Fruit fly (Drosophila melanogaster) whole organism, embryonic: ENCODE data around the gene CG6048.

Experiments used
- BEAF-32 ChIP-seq: fragments of 200-800 bp; sonication (Bioruptor generic); optimal IDR thresholded peaks from 3 replicates; lab custom pipeline; 2017; ENCODE audit warnings: missing biosample characterization, missing genetic modification characterization, mild to moderate bottlenecking, moderate library complexity, missing genetic modification reagents
- Bgb ChIP-seq: fragments of 200-800 bp; sonication (Bioruptor generic); IDR thresholded peaks from 2 replicates; pipeline ENCODE4 v1.3.6; 2022; ENCODE audit warnings: missing biosample characterization, missing genetic modification characterization; ENCODE audit not compliant: partially characterized antibody
- CG12299 ChIP-seq: fragments of 200-800 bp; sonication (Bioruptor generic); optimal IDR thresholded peaks from 2 replicates; lab custom pipeline; 2018; ENCODE audit warnings: missing biosample characterization, mild to moderate bottlenecking, missing genetic modification characterization
- CG15601 ChIP-seq: fragments of 200-800 bp; sonication (Bioruptor generic); optimal IDR thresholded peaks from 3 replicates; lab custom pipeline; 2019; ENCODE audit warnings: missing biosample characterization, mild to moderate bottlenecking, missing genetic modification characterization, moderate library complexity
- CG32532 ChIP-seq: fragments of 200-800 bp; sonication (Bioruptor generic); IDR thresholded peaks from 2 replicates; pipeline ENCODE4 v1.3.6; 2022; ENCODE audit warnings: missing biosample characterization, missing genetic modification characterization
- CG32767 ChIP-seq: fragments of 200-800 bp; sonication (Bioruptor generic); IDR thresholded peaks from 2 replicates; pipeline ENCODE4 v1.3.6; 2022; ENCODE audit warnings: missing biosample characterization, missing genetic modification characterization
- CG6175 ChIP-seq: fragments of 200-800 bp; sonication (Bioruptor generic); IDR thresholded peaks from 3 replicates; pipeline ENCODE4 v1.3.6; 2022; ENCODE audit warnings: missing biosample characterization, missing genetic modification characterization
- CG6791 ChIP-seq: fragments of 200-800 bp; sonication (Bioruptor generic); IDR thresholded peaks from 3 replicates; pipeline ENCODE4 v1.3.6; 2022; ENCODE audit warnings: missing biosample characterization, missing genetic modification characterization; ENCODE audit not compliant: partially characterized antibody
- CG6813 ChIP-seq: fragments of 200-800 bp; sonication (Bioruptor generic); optimal IDR thresholded peaks from 2 replicates; lab custom pipeline; 2017; ENCODE audit warnings: missing biosample characterization, missing genetic modification characterization, mild to moderate bottlenecking, moderate library complexity, missing genetic modification reagents
- CG7556 ChIP-seq: fragments of 200-800 bp; sonication (Bioruptor generic); optimal IDR thresholded peaks from 2 replicates; lab custom pipeline; 2017; ENCODE audit warnings: missing biosample characterization, mild to moderate bottlenecking, missing genetic modification characterization
- CG8281 ChIP-seq: fragments of 200-800 bp; sonication (Bioruptor generic); optimal IDR thresholded peaks from 2 replicates; lab custom pipeline; 2018; ENCODE audit warnings: missing biosample characterization, mild to moderate bottlenecking, missing genetic modification characterization, moderate library complexity
- CG9215 ChIP-seq: fragments of 200-800 bp; sonication (Bioruptor generic); IDR thresholded peaks from 2 replicates; pipeline ENCODE4 v1.3.6; 2022; ENCODE audit warnings: missing biosample characterization, missing genetic modification characterization
- Camta ChIP-seq: fragments of 200-800 bp; sonication (Bioruptor generic); optimal IDR thresholded peaks from 2 replicates; lab custom pipeline; 2016; ENCODE audit warnings: missing biosample characterization, missing genetic modification characterization
- Deaf1 ChIP-seq: fragments of 200-800 bp; optimal IDR thresholded peaks from 3 replicates; lab custom pipeline; 2019; ENCODE audit warnings: missing biosample characterization, mild to moderate bottlenecking, missing genetic modification characterization, moderate library complexity
- Dfd ChIP-seq, 2 experiments: fragments of >200 bp; optimal IDR thresholded peaks; 2 replicates each; lab custom pipeline; 2017; ENCODE audit warnings: missing biosample characterization in 2 of 2, missing genetic modification characterization in 2 of 2
- Elba2 ChIP-seq: fragments of 200-800 bp; sonication (Bioruptor generic); optimal IDR thresholded peaks from 3 replicates; lab custom pipeline; 2016; ENCODE audit warnings: missing biosample characterization, missing genetic modification characterization
- HLH4C ChIP-seq: fragments of 200-800 bp; sonication (Bioruptor generic); IDR thresholded peaks from 3 replicates; pipeline ENCODE4 v1.3.6; 2022; ENCODE audit warnings: missing biosample characterization, missing genetic modification characterization; ENCODE audit not compliant: partially characterized antibody
- Lhr ChIP-seq: fragments of 200-800 bp; sonication (Bioruptor generic); optimal IDR thresholded peaks from 3 replicates; lab custom pipeline; 2017; ENCODE audit warnings: mild to moderate bottlenecking, missing biosample characterization, missing genetic modification reagents, missing genetic modification characterization
- Mrtf ChIP-seq: fragments of 200-800 bp; sonication (Bioruptor generic); IDR thresholded peaks from 3 replicates; pipeline ENCODE4 v1.3.6; 2022; ENCODE audit warnings: missing biosample characterization, missing genetic modification characterization
- Opbp ChIP-seq: fragments of 200-800 bp; sonication (Bioruptor generic); IDR thresholded peaks from 3 replicates; pipeline ENCODE4 v1.3.6; 2022; ENCODE audit warnings: missing biosample characterization, missing genetic modification characterization; ENCODE audit not compliant: partially characterized antibody
- Pdp1 ChIP-seq, 2 experiments: fragments of 200-800 bp; sonication (Bioruptor generic); optimal IDR thresholded peaks; 3 replicates each; lab custom pipeline; 2016; ENCODE audit warnings: missing biosample characterization in 2 of 2, missing genetic modification characterization in 2 of 2, mild to moderate bottlenecking in 1 of 2, moderate library complexity in 1 of 2
- Ptx1 ChIP-seq: fragments of 200-800 bp; sonication (Bioruptor generic); IDR thresholded peaks from 2 replicates; pipeline ENCODE4 v1.3.6; 2022; ENCODE audit warnings: missing biosample characterization, missing genetic modification characterization
- Rx ChIP-seq: fragments of 200-800 bp; sonication (Bioruptor generic); IDR thresholded peaks from 2 replicates; pipeline ENCODE4 v1.3.6; 2022; ENCODE audit warnings: missing biosample characterization, missing genetic modification characterization
- Sry-δ ChIP-seq: fragments of 200-800 bp; sonication (Bioruptor generic); optimal IDR thresholded peaks from 2 replicates; lab custom pipeline; 2016; ENCODE audit warnings: missing biosample characterization, missing genetic modification characterization
- Ssrp ChIP-seq: fragments of 200-800 bp; sonication (Bioruptor generic); optimal IDR thresholded peaks from 2 replicates; lab custom pipeline; 2018; ENCODE audit warnings: missing biosample characterization, mild to moderate bottlenecking, missing genetic modification characterization, moderate library complexity
- Vsx1 ChIP-seq: fragments of 200-800 bp; sonication (Bioruptor generic); optimal IDR thresholded peaks from 2 replicates; lab custom pipeline; 2017; ENCODE audit warnings: missing biosample characterization, mild to moderate bottlenecking, missing genetic modification characterization, missing genetic modification reagents
- Xrp1 ChIP-seq: fragments of 200-800 bp; sonication (Bioruptor generic); IDR thresholded peaks from 2 replicates; pipeline ENCODE4 v1.3.6; 2022; ENCODE audit warnings: missing biosample characterization, missing genetic modification characterization
- amos ChIP-seq: fragments of 200-800 bp; sonication (Bioruptor generic); IDR thresholded peaks from 2 replicates; pipeline ENCODE4 v1.3.6; 2022; ENCODE audit warnings: missing biosample characterization, missing genetic modification characterization; ENCODE audit not compliant: partially characterized antibody
- ara ChIP-seq: fragments of 200-800 bp; sonication (Bioruptor generic); IDR thresholded peaks from 2 replicates; pipeline ENCODE4 v1.3.6; 2022; ENCODE audit warnings: missing biosample characterization, missing genetic modification characterization
- caup ChIP-seq: fragments of 200-800 bp; sonication (Bioruptor generic); optimal IDR thresholded peaks from 3 replicates; lab custom pipeline; 2017; ENCODE audit warnings: missing biosample characterization, mild to moderate bottlenecking, missing genetic modification characterization, moderate library complexity; ENCODE audit not compliant: severe bottlenecking
- chm ChIP-seq: fragments of 200-800 bp; sonication (Bioruptor generic); IDR thresholded peaks from 2 replicates; pipeline ENCODE4 v1.3.6; 2022; ENCODE audit warnings: missing biosample characterization, missing genetic modification characterization
- crc ChIP-seq: fragments of 200-800 bp; sonication (Bioruptor generic); optimal IDR thresholded peaks from 2 replicates; lab custom pipeline; 2016; ENCODE audit warnings: missing biosample characterization, missing genetic modification characterization
- da ChIP-seq: fragments of 200-800 bp; sonication (Bioruptor generic); optimal IDR thresholded peaks from 2 replicates; lab custom pipeline; 2016; ENCODE audit warnings: missing biosample characterization, missing genetic modification characterization
- dan ChIP-seq: fragments of 200-800 bp; sonication (Bioruptor generic); IDR thresholded peaks from 2 replicates; pipeline ENCODE4 v1.3.6; 2022; ENCODE audit warnings: missing biosample characterization, missing genetic modification characterization
- dmrt11E ChIP-seq: fragments of 200-800 bp; sonication (Bioruptor generic); optimal IDR thresholded peaks from 3 replicates; lab custom pipeline; 2018; ENCODE audit warnings: missing biosample characterization, mild to moderate bottlenecking, missing genetic modification characterization, moderate library complexity
- fd64A ChIP-seq: fragments of 200-800 bp; sonication (Bioruptor generic); optimal IDR thresholded peaks from 3 replicates; lab custom pipeline; 2018; ENCODE audit warnings: missing biosample characterization, mild to moderate bottlenecking, missing genetic modification characterization
- fu2 ChIP-seq: fragments of 200-800 bp; sonication (Bioruptor generic); optimal IDR thresholded peaks from 2 replicates; lab custom pipeline; 2016; ENCODE audit warnings: missing biosample characterization, missing genetic modification characterization
- gcm2 ChIP-seq: fragments of 200-800 bp; sonication (Bioruptor generic); optimal IDR thresholded peaks from 2 replicates; lab custom pipeline; 2016; ENCODE audit warnings: missing biosample characterization, missing genetic modification characterization
- insv ChIP-seq, 2 experiments: fragments of 200-800 bp; sonication (Bioruptor generic); optimal IDR thresholded peaks; 3 replicates each; lab custom pipeline; 2016 to 2018; ENCODE audit warnings: missing biosample characterization in 2 of 2, missing genetic modification characterization in 2 of 2
- inv ChIP-seq: fragments of 200-800 bp; sonication (Bioruptor generic); IDR thresholded peaks from 2 replicates; pipeline ENCODE4 v1.3.6; 2022; ENCODE audit warnings: missing biosample characterization, missing genetic modification characterization; ENCODE audit not compliant: partially characterized antibody
- lola ChIP-seq, 3 experiments: fragments of >200 bp in 2 of 3; fragments of 200-800 bp in 1 of 3; sonication (Bioruptor generic) in 1 of 3; optimal IDR thresholded peaks; 2 replicates each; lab custom pipeline; 2017 to 2019; ENCODE audit warnings: missing biosample characterization in 3 of 3, missing genetic modification characterization in 3 of 3, mild to moderate bottlenecking in 1 of 3, moderate library complexity in 1 of 3
- mirr ChIP-seq: fragments of 200-800 bp; sonication (Bioruptor generic); optimal IDR thresholded peaks from 3 replicates; lab custom pipeline; 2018; ENCODE audit warnings: missing biosample characterization, mild to moderate bottlenecking, missing genetic modification characterization
- pfk ChIP-seq: fragments of 200-800 bp; sonication (Bioruptor generic); optimal IDR thresholded peaks from 2 replicates; lab custom pipeline; 2018; ENCODE audit warnings: missing biosample characterization, mild to moderate bottlenecking, missing genetic modification characterization, moderate library complexity
- pzg ChIP-seq: fragments of 200-800 bp; sonication (Bioruptor generic); optimal IDR thresholded peaks from 3 replicates; lab custom pipeline; 2018; ENCODE audit warnings: missing biosample characterization, mild to moderate bottlenecking, missing genetic modification characterization, moderate library complexity
- sens ChIP-seq: fragments of 200-800 bp; sonication (Bioruptor generic); peaks from one replicate; lab custom pipeline; 2016; ENCODE audit warnings: missing biosample characterization, missing genetic modification characterization
- trem ChIP-seq: fragments of 200-800 bp; optimal IDR thresholded peaks from 3 replicates; lab custom pipeline; 2019; ENCODE audit warnings: missing biosample characterization, mild to moderate bottlenecking, missing genetic modification characterization, moderate library complexity
- vvl ChIP-seq: fragments of 200-800 bp; sonication (Bioruptor generic); IDR thresholded peaks from 2 replicates; pipeline ENCODE4 v1.3.6; 2022; ENCODE audit warnings: missing biosample characterization, missing genetic modification characterization

CG6048 gene

dm6 chrX:5965517-5966397 is 13.4 kb downstream of the CG6048 start, which contains the start of gene Grip (continued):
- TF ChIP-seq BEAF-32 (peak; percentile 68), dmrt11E (peak; percentile 52), sens (GFP tag; lab: Kevin White, UChicago) (peak; percentile 43), Pdp1 (GFP tag; optimal IDR thresholded peaks at IDR 0.05; lab: Kevin White, UChicago) (peak in 1 of 2 experiments; percentile 84), amos (peak; percentile 55), inv (0 out of 2 replicates have a peak, but pooled peaks have one; percentile 41), CG6791 (GFP tag; lab: Robert Waterston, UW) (peak; percentile 42), Sry-δ (GFP tag; lab: Kevin White, UChicago) (peak; percentile 65), CG15601 (peak; percentile 4), Opbp (peak; percentile 31; the same call in 2 of the 3 replicates), Bgb (GFP tag; lab: Robert Waterston, UW) (0 out of 2 replicates have a peak, but pooled peaks have one; percentile 23), lola (GFP tag; optimal IDR thresholded peaks at IDR 0.05; lab: Kevin White, UChicago) (peak in 1 of 3 experiments; percentile 72), Xrp1 (GFP tag; lab: Robert Waterston, UW) (peak; percentile 30; the same call in 1 of the 2 replicates), CG12299 (tag; lab: Kevin White, UChicago) (peak; percentile 7), Ptx1 (GFP tag; lab: Robert Waterston, UW) (peak; percentile 33; the same call in 1 of the 2 replicates), Lhr (no peak), Deaf1 (tag; lab: Kevin White, UChicago) (no peak), pzg (GFP tag; lab: Kevin White, UChicago) (no peak), Dfd (GFP tag; optimal IDR thresholded peaks at IDR 0.05; lab: Kevin White, UChicago) (no peak), Camta (GFP tag; lab: Kevin White, UChicago) (no peak), Mrtf (GFP tag; lab: Robert Waterston, UW) (no peak), mirr (no peak), HLH4C (GFP tag; lab: Robert Waterston, UW) (peak; percentile 60; the same call in 1 of the 3 replicates), trem (tag; lab: Kevin White, UChicago) (peak; percentile 27)
- TF ChIP-seq, all 482 proteins: peak for 143

- TF ChIP-seq CG9215 (GFP tag; lab: Robert Waterston, UW) (no peak), dan (GFP tag; lab: Robert Waterston, UW) (no peak), ara (peak; percentile 63; the same call in 1 of the 2 replicates), chm (GFP tag; lab: Robert Waterston, UW) (no peak), Vsx1 (GFP tag; lab: Kevin White, UChicago) (no peak), CG7556 (GFP tag; lab: Kevin White, UChicago) (no peak), gcm2 (GFP tag; lab: Kevin White, UChicago) (no peak), crc (GFP tag; lab: Kevin White, UChicago) (no peak), Rx (GFP tag; lab: Robert Waterston, UW) (0 out of 2 replicates have a peak, but pooled peaks have one; percentile 16), fu2 (GFP tag; lab: Kevin White, UChicago) (no peak), CG6813 (no peak), CG15601 (no peak), CG32532 (GFP tag; lab: Robert Waterston, UW) (no peak), caup (GFP tag; lab: Kevin White, UChicago) (no peak), da (no peak), fd64A (GFP tag; lab: Kevin White, UChicago) (no peak), CG6175 (GFP tag; lab: Robert Waterston, UW) (no peak), Elba2 (GFP tag; lab: Kevin White, UChicago) (no peak), vvl (GFP tag; lab: Robert Waterston, UW) (peak; percentile 74), CG32767 (GFP tag; lab: Robert Waterston, UW) (no peak), Ssrp (tag; lab: Kevin White, UChicago) (peak; percentile 54), CG8281 (tag; lab: Kevin White, UChicago) (no peak), insv (GFP tag; optimal IDR thresholded peaks at IDR 0.05; lab: Kevin White, UChicago) (no peak), pfk (GFP tag; lab: Kevin White, UChicago) (no peak)
These were observed 15.8 kb downstream of the CG6048 start for dm6 chrX:5968094-5968723.
